Worm (Caenorhabditis elegans): ENCODE measurements around the gene flor-1.

flor-1 gene

ce11 chrV:15092666-15093065, 26.8 kb downstream of the flor-1 start, which contains the start of gene txt-12:
txt-12 (plus strand) TSS chrV:15092966.
- no peak for TF ChIP-seq atf-7 (tag; optimal IDR thresholded peaks at IDR 0.05)
- TF ChIP-seq egl-18 (GFP tag; IDR thresholded peaks at IDR 0.05): no peak
- TF ChIP-seq nfyb-1 (GFP tag; IDR thresholded peaks at IDR 0.05): no peak
- TF ChIP-seq ceh-58 (GFP tag; IDR thresholded peaks at IDR 0.05): no peak
- no peak for TF ChIP-seq dpl-1 (GFP tag; optimal IDR thresholded peaks at IDR 0.05)
- TF ChIP-seq unc-62 (GFP tag; optimal IDR thresholded peaks at IDR 0.05): no peak
- no peak for TF ChIP-seq F52B5.7 (tag; optimal IDR thresholded peaks at IDR 0.05)
- TF ChIP-seq snpc-1.1 (tag; optimal IDR thresholded peaks at IDR 0.05; ENCODE audit: insufficient read depth): no peak
- no peak for TF ChIP-seq gei-17 (GFP tag; optimal IDR thresholded peaks at IDR 0.05)

- TF ChIP-seq zim-3 (tag; optimal IDR thresholded peaks at IDR 0.05): no peak
- TF ChIP-seq K12H6.12 (tag; optimal IDR thresholded peaks at IDR 0.05): no peak
- no peak for TF ChIP-seq ceh-27 (GFP tag; optimal IDR thresholded peaks at IDR 0.05)
- TF ChIP-seq egrh-3 (GFP tag; IDR thresholded peaks at IDR 0.05): no peak
- TF ChIP-seq zfh-2 (GFP tag; conservative IDR thresholded peaks at IDR 0.05): no peak
- no peak for TF ChIP-seq mes-4 (tag; optimal IDR thresholded peaks at IDR 0.05)
- no peak for TF ChIP-seq lin-35 (GFP tag; optimal IDR thresholded peaks at IDR 0.05)
- TF ChIP-seq atf-7 (tag; optimal IDR thresholded peaks at IDR 0.05): no peak
- no peak for TF ChIP-seq T07F8.4 (tag; optimal IDR thresholded peaks at IDR 0.05)
- no peak for TF ChIP-seq lir-1 (GFP tag; conservative IDR thresholded peaks at IDR 0.05)
- no peak for TF ChIP-seq madf-6 (GFP tag; IDR thresholded peaks at IDR 0.05)
- no peak for TF ChIP-seq egl-18 (GFP tag; IDR thresholded peaks at IDR 0.05)
- TF ChIP-seq him-1 (tag; optimal IDR thresholded peaks at IDR 0.05): no peak
- no peak for TF ChIP-seq bed-1 (GFP tag; IDR thresholded peaks at IDR 0.05)
Observed at ce11 chrV:15090457-15090856, 29.0 kb downstream of the flor-1 start, which contains the start of gene C01G10.17. C01G10.17 (plus strand) TSS chrV:15090757.

ce11 chrV:15089438-15089837, 30.0 kb downstream of the flor-1 start, which contains the start of the genes C01G10.5 and C01G10.4:
C01G10.5 (minus strand) TSS chrV:15089538.
C01G10.4 (plus strand) TSS chrV:15089740.
- TF ChIP-seq ztf-26 (tag; optimal IDR thresholded peaks at IDR 0.05): no peak
- TF ChIP-seq bed-2 (GFP tag; IDR thresholded peaks at IDR 0.05): no peak
- no peak for TF ChIP-seq egl-44 (GFP tag; IDR thresholded peaks at IDR 0.05)
- TF ChIP-seq chd-7 (tag; optimal IDR thresholded peaks at IDR 0.05): no peak
- TF ChIP-seq nfyb-1 (GFP tag; IDR thresholded peaks at IDR 0.05): no peak
- no peak for TF ChIP-seq lsl-1 (GFP tag; optimal IDR thresholded peaks at IDR 0.05)
- TF ChIP-seq F39B2.1 (GFP tag; IDR thresholded peaks at IDR 0.05): no peak
- TF ChIP-seq F10E7.11 (tag; optimal IDR thresholded peaks at IDR 0.05): no peak
- TF ChIP-seq madf-10 (tag; optimal IDR thresholded peaks at IDR 0.05): no peak
- TF ChIP-seq somi-1 (GFP tag; optimal IDR thresholded peaks at IDR 0.05): no peak
- TF ChIP-seq mxl-1 (tag; optimal IDR thresholded peaks at IDR 0.05): no peak
- no peak for TF ChIP-seq ccch-3 (GFP tag; optimal IDR thresholded peaks at IDR 0.05)
- no peak for TF ChIP-seq hmg-1.2 (GFP tag; IDR thresholded peaks at IDR 0.05)
- no peak for TF ChIP-seq attf-3 (GFP tag; conservative IDR thresholded peaks at IDR 0.05)
- TF ChIP-seq attf-5 (GFP tag; optimal IDR thresholded peaks at IDR 0.05): no peak

DNA sequence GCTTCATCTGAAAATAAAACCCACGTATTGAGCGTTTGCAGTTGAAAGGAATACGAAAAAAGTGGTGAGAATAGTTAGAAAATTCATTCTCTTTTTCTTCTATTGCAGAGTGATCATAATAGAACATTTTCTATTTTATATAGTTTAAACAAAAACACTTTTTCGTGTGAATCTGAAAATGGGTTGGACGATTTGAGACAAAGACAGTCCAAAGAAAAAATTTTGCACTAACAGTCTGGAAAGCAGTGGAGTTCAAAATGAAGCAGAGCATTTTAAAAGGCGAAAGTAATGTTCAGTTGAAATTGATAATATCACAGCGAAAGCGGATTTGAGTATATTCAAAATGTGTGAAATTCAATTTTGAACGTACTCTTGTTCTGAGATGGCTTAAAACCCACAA, 30.8 kb downstream of the flor-1 start, which contains the start of gene C01G10.18:
C01G10.18 (minus strand) TSS at position 101 of the 400 bp plus-strand sequence.
- TF ChIP-seq F39B2.1 (GFP tag; IDR thresholded peaks at IDR 0.05): no peak
- TF ChIP-seq B0336.3 (GFP tag; IDR thresholded peaks at IDR 0.05): no peak
- no peak for TF ChIP-seq him-1 (tag; optimal IDR thresholded peaks at IDR 0.05)
- TF ChIP-seq ccch-3 (GFP tag; optimal IDR thresholded peaks at IDR 0.05): no peak
- no peak for TF ChIP-seq somi-1 (GFP tag; optimal IDR thresholded peaks at IDR 0.05)
- no peak for TF ChIP-seq nhr-90 (tag; optimal IDR thresholded peaks at IDR 0.05)
- TF ChIP-seq let-607 (tag; optimal IDR thresholded peaks at IDR 0.05): no peak
- TF ChIP-seq B0035.1 (tag; optimal IDR thresholded peaks at IDR 0.05): no peak
- no peak for TF ChIP-seq ceh-58 (GFP tag; IDR thresholded peaks at IDR 0.05)
- no peak for TF ChIP-seq lin-40 (tag; optimal IDR thresholded peaks at IDR 0.05)
- TF ChIP-seq nhr-120 (GFP tag; IDR thresholded peaks at IDR 0.05): no peak
- TF ChIP-seq tbx-9 (tag; optimal IDR thresholded peaks at IDR 0.05; ENCODE audit: borderline replicate concordance): no peak
- TF ChIP-seq nfyb-1 (GFP tag; IDR thresholded peaks at IDR 0.05): no peak
- no peak for TF ChIP-seq snpc-1.1 (tag; optimal IDR thresholded peaks at IDR 0.05; ENCODE audit: insufficient read depth)
- no peak for TF ChIP-seq K11D2.4 (GFP tag; IDR thresholded peaks at IDR 0.05)
- no peak for TF ChIP-seq F33H1.4 (GFP tag; IDR thresholded peaks at IDR 0.05)
- TF ChIP-seq mes-4 (tag; optimal IDR thresholded peaks at IDR 0.05): no peak
- TF ChIP-seq hmg-20 (GFP tag; IDR thresholded peaks at IDR 0.05): no peak
